Fruit fly (Drosophila melanogaster): ENCODE measurements around the gene Syx7.

Syx7 gene

dm6 chr3L:21458736-21459135 is 13.1 kb downstream of the Syx7 start (continued):
- no peak for TF ChIP-seq D (optimal IDR thresholded peaks at IDR 0.05)
- TF ChIP-seq D (GFP tag; optimal IDR thresholded peaks at IDR 0.05), result no peak
- no peak for TF ChIP-seq ems (GFP tag; optimal IDR thresholded peaks at IDR 0.05)
- no peak for TF ChIP-seq CG11456 (GFP tag; IDR thresholded peaks at IDR 0.05)
- TF ChIP-seq lab (GFP tag; optimal IDR thresholded peaks at IDR 0.05), result no peak
- TF ChIP-seq D19B (GFP tag; optimal IDR thresholded peaks at IDR 0.05), result no peak
- TF ChIP-seq ab (GFP tag; optimal IDR thresholded peaks at IDR 0.05), result no peak
- TF ChIP-seq CG4360 (GFP tag; IDR thresholded peaks at IDR 0.05), result 0 out of 2 replicates have a peak, but pooled peaks have one; percentile 17
- TF ChIP-seq CG10462 (GFP tag; optimal IDR thresholded peaks at IDR 0.05), result no peak
- TF ChIP-seq CG2875 (GFP tag; optimal IDR thresholded peaks at IDR 0.05), result no peak
- no peak for TF ChIP-seq crp (GFP tag; optimal IDR thresholded peaks at IDR 0.05)
- peak; percentile 18 for TF ChIP-seq phol (tag; optimal IDR thresholded peaks at IDR 0.05)
- TF ChIP-seq CG31441 (GFP tag; IDR thresholded peaks at IDR 0.05), result no peak
- TF ChIP-seq CG7556 (GFP tag; optimal IDR thresholded peaks at IDR 0.05), result no peak
- TF ChIP-seq CG7839 (tag; optimal IDR thresholded peaks at IDR 0.05), result no peak
- no peak for TF ChIP-seq ro (GFP tag; IDR thresholded peaks at IDR 0.05)
- no peak for TF ChIP-seq Fer1 (GFP tag; optimal IDR thresholded peaks at IDR 0.05)
- TF ChIP-seq Mad (GFP tag; optimal IDR thresholded peaks at IDR 0.05), result no peak
- no peak for TF ChIP-seq Side (GFP tag; optimal IDR thresholded peaks at IDR 0.05)
- no peak for TF ChIP-seq CG15601 (tag; optimal IDR thresholded peaks at IDR 0.05)
- TF ChIP-seq CG3281 (GFP tag; optimal IDR thresholded peaks at IDR 0.05), result no peak
- TF ChIP-seq yki (optimal IDR thresholded peaks at IDR 0.05), result no peak
- TF ChIP-seq Doc2 (GFP tag; IDR thresholded peaks at IDR 0.05), result no peak
- TF ChIP-seq CG7928 (GFP tag; optimal IDR thresholded peaks at IDR 0.05), result no peak
- TF ChIP-seq otp (GFP tag; IDR thresholded peaks at IDR 0.05), result 0 out of 3 replicates have a peak, but pooled peaks have one; percentile 24
- no peak for TF ChIP-seq Vsx1 (GFP tag; optimal IDR thresholded peaks at IDR 0.05)
- no peak for TF ChIP-seq nmo (GFP tag; optimal IDR thresholded peaks at IDR 0.05)
- no peak for TF ChIP-seq insv (GFP tag; optimal IDR thresholded peaks at IDR 0.05)
- peak in 1 of 2 experiments; percentile 19 for TF ChIP-seq tll (GFP tag; optimal IDR thresholded peaks at IDR 0.05)
- TF ChIP-seq CG32772 (GFP tag; IDR thresholded peaks at IDR 0.05), result no peak
- TF ChIP-seq Nf-YC (tag; optimal IDR thresholded peaks at IDR 0.05), result peak; percentile 88
- no peak for TF ChIP-seq H2.0 (GFP tag; IDR thresholded peaks at IDR 0.05)
- no peak for TF ChIP-seq CG11093 (GFP tag; IDR thresholded peaks at IDR 0.05)
- TF ChIP-seq danr (GFP tag; IDR thresholded peaks at IDR 0.05), result no peak
- TF ChIP-seq CG1832 (GFP tag; optimal IDR thresholded peaks at IDR 0.05), result peak; percentile 59
- no peak for TF ChIP-seq CG17385 (GFP tag; optimal IDR thresholded peaks at IDR 0.05)
- no peak for TF ChIP-seq fd96Cb (tag; optimal IDR thresholded peaks at IDR 0.05)
- TF ChIP-seq Med (GFP tag), result peak; percentile 19
- no peak for TF ChIP-seq Elba2 (GFP tag; optimal IDR thresholded peaks at IDR 0.05)
- no peak for TF ChIP-seq dysf (GFP tag; IDR thresholded peaks at IDR 0.05)
- no peak for TF ChIP-seq CG12659 (GFP tag; optimal IDR thresholded peaks at IDR 0.05)
- no peak for TF ChIP-seq rib (GFP tag; IDR thresholded peaks at IDR 0.05)
- TF ChIP-seq CG8388 (GFP tag; optimal IDR thresholded peaks at IDR 0.05), result no peak
- no peak for TF ChIP-seq knrl (GFP tag; IDR thresholded peaks at IDR 0.05; ENCODE audit: partially characterized antibody)
- peak; percentile 41; the same call in 1 of the 2 replicates for TF ChIP-seq ara (GFP tag; IDR thresholded peaks at IDR 0.05)
- no peak for TF ChIP-seq Six4 (GFP tag; optimal IDR thresholded peaks at IDR 0.05)
- no peak for TF ChIP-seq CG16863 (GFP tag; optimal IDR thresholded peaks at IDR 0.05)
- TF ChIP-seq CoRest (tag; optimal IDR thresholded peaks at IDR 0.05), result no peak
- no peak for TF ChIP-seq NC2β (GFP tag; optimal IDR thresholded peaks at IDR 0.05)
- TF ChIP-seq ham (GFP tag; IDR thresholded peaks at IDR 0.05), result no peak
- 0 out of 3 replicates have a peak, but pooled peaks have one; percentile 15 for TF ChIP-seq z (GFP tag; IDR thresholded peaks at IDR 0.05)
- TF ChIP-seq Xbp1 (GFP tag; optimal IDR thresholded peaks at IDR 0.05), result no peak
